Worm (Caenorhabditis elegans): ENCODE results near the gene D2023.3.

D2023.3 gene

ce11 chrV:11822461-11822939 lies 10.7 kb upstream of the D2023.3 start, which contains the start of gene pyc-1 (continued):
- TF ChIP-seq nhr-12 (tag; optimal IDR thresholded peaks at IDR 0.05): no peak
- no peak for TF ChIP-seq Y55F3AM.14 (GFP tag; optimal IDR thresholded peaks at IDR 0.05)
- peak; percentile 59 for TF ChIP-seq nhr-25 (tag; optimal IDR thresholded peaks at IDR 0.05)

- peak; percentile 47 for TF ChIP-seq sma-9 (GFP tag; optimal IDR thresholded peaks at IDR 0.05)
- no peak for TF ChIP-seq sma-9 (tag; optimal IDR thresholded peaks at IDR 0.05)
- TF ChIP-seq alr-1 (tag; optimal IDR thresholded peaks at IDR 0.05): no peak
- peak; percentile 65 for TF ChIP-seq fos-1 (tag; optimal IDR thresholded peaks at IDR 0.05)
- TF ChIP-seq ama-1 (optimal IDR thresholded peaks at IDR 0.05): peak; percentile 53
Observed at ce11 chrV:11820551-11820950, 8.7 kb upstream of the D2023.3 start.

ce11 chrV:11819451-11819850 lies 7.6 kb upstream of the D2023.3 start:
- TF ChIP-seq R02D3.7 (tag; optimal IDR thresholded peaks at IDR 0.05) (no peak), skn-1 (tag; optimal IDR thresholded peaks at IDR 0.05) (no peak), ama-1 (optimal IDR thresholded peaks at IDR 0.05) (no peak), zag-1 (tag; optimal IDR thresholded peaks at IDR 0.05) (no peak), lin-39 (tag; optimal IDR thresholded peaks at IDR 0.05) (no peak), nhr-6 (tag; optimal IDR thresholded peaks at IDR 0.05) (no peak), nhr-77 (tag; optimal IDR thresholded peaks at IDR 0.05) (no peak), nhr-10 (tag; optimal IDR thresholded peaks at IDR 0.05) (no peak), lin-11 (tag; optimal IDR thresholded peaks at IDR 0.05) (no peak)

ce11 chrV:11818786-11819185 lies 7.0 kb upstream of the D2023.3 start:
- no peak for TF ChIP-seq mbf-1 (tag; optimal IDR thresholded peaks at IDR 0.05)
- no peak for TF ChIP-seq blmp-1 (tag; optimal IDR thresholded peaks at IDR 0.05; ENCODE audit: insufficient read depth)
- TF ChIP-seq ZK546.5 (tag; optimal IDR thresholded peaks at IDR 0.05): no peak

- TF ChIP-seq mbf-1 (tag; optimal IDR thresholded peaks at IDR 0.05): no peak
- no peak for TF ChIP-seq Y55F3AM.14 (GFP tag; optimal IDR thresholded peaks at IDR 0.05)
- no peak for TF ChIP-seq nhr-77 (tag; optimal IDR thresholded peaks at IDR 0.05)
- no peak for TF ChIP-seq egl-27 (tag; optimal IDR thresholded peaks at IDR 0.05)
- TF ChIP-seq ZK546.5 (tag; optimal IDR thresholded peaks at IDR 0.05): no peak
- TF ChIP-seq blmp-1 (tag; optimal IDR thresholded peaks at IDR 0.05; ENCODE audit: insufficient read depth): no peak
- no peak for TF ChIP-seq nhr-237 (tag; optimal IDR thresholded peaks at IDR 0.05)
- no peak for TF ChIP-seq dmd-4 (tag; optimal IDR thresholded peaks at IDR 0.05)
- no peak for TF ChIP-seq fos-1 (tag; optimal IDR thresholded peaks at IDR 0.05)
Observed at ce11 chrV:11818064-11818463, 6.2 kb upstream of the D2023.3 start.

ce11 chrV:11817263-11817726 lies 5.5 kb upstream of the D2023.3 start:
- TF ChIP-seq zag-1 (tag; optimal IDR thresholded peaks at IDR 0.05) (no peak), crh-2 (tag; optimal IDR thresholded peaks at IDR 0.05) (no peak), R02D3.7 (tag; optimal IDR thresholded peaks at IDR 0.05) (no peak), mdl-1 (tag; optimal IDR thresholded peaks at IDR 0.05) (no peak), ztf-4 (tag; optimal IDR thresholded peaks at IDR 0.05) (peak; percentile 36), ama-1 (optimal IDR thresholded peaks at IDR 0.05) (peak; percentile 1), lsy-2 (tag; optimal IDR thresholded peaks at IDR 0.05) (peak in 1 of 2 experiments; percentile 16), unc-39 (tag; optimal IDR thresholded peaks at IDR 0.05) (no peak), nhr-21 (tag; optimal IDR thresholded peaks at IDR 0.05) (peak; percentile 27), nhr-25 (tag; optimal IDR thresholded peaks at IDR 0.05) (peak; percentile 44), elt-1 (tag; optimal IDR thresholded peaks at IDR 0.05) (no peak), sma-3 (GFP tag; optimal IDR thresholded peaks at IDR 0.05) (no peak), skn-1 (tag; optimal IDR thresholded peaks at IDR 0.05) (no peak)

- no peak for TF ChIP-seq unc-55 (GFP tag; optimal IDR thresholded peaks at IDR 0.05)
- no peak for TF ChIP-seq egl-27 (tag; optimal IDR thresholded peaks at IDR 0.05)
- no peak for TF ChIP-seq peb-1 (tag; optimal IDR thresholded peaks at IDR 0.05)
- no peak for TF ChIP-seq sma-9 (GFP tag; optimal IDR thresholded peaks at IDR 0.05)
- TF ChIP-seq sma-9 (tag; optimal IDR thresholded peaks at IDR 0.05): no peak
- TF ChIP-seq nhr-237 (tag; optimal IDR thresholded peaks at IDR 0.05): no peak
- no peak for TF ChIP-seq ztf-4 (tag; optimal IDR thresholded peaks at IDR 0.05)
Observed at ce11 chrV:11815566-11815965, 3.7 kb upstream of the D2023.3 start.

All from whole organism, L2 larva.